Worm (Caenorhabditis elegans) whole organism, L2 larva: ENCODE results near the gene clec-78.

ENCODE experiments used
- C34F6.9 ChIP-seq: fragments of 150-350 bp; optimal IDR thresholded peaks from 2 replicates; lab custom pipeline; 2014; ENCODE audit warnings: missing biosample characterization, missing genetic modification characterization
- F13H6.1 ChIP-seq: sonication (generic microtip); optimal IDR thresholded peaks from 2 replicates; lab custom pipeline; 2016; ENCODE audit warnings: missing genetic modification characterization, missing compliant biosample characterization
- R02D3.7 ChIP-seq: fragments of 150-350 bp; optimal IDR thresholded peaks from 2 replicates; lab custom pipeline; 2014; ENCODE audit warnings: missing biosample characterization, missing genetic modification characterization
- Y55F3AM.14 ChIP-seq: fragments of 200-800 bp; sonication (Bioruptor generic); optimal IDR thresholded peaks from 2 replicates; lab custom pipeline; 2018; ENCODE audit warnings: mild to moderate bottlenecking, missing genetic modification characterization, missing compliant biosample characterization
- ZK546.5 ChIP-seq: sonication (generic microtip); optimal IDR thresholded peaks from 2 replicates; lab custom pipeline; 2017; ENCODE audit warnings: missing biosample characterization, missing genetic modification characterization
- alr-1 ChIP-seq: fragments of 150-350 bp; optimal IDR thresholded peaks from 2 replicates; lab custom pipeline; 2014; ENCODE audit warnings: missing biosample characterization, missing genetic modification characterization
- aly-2 ChIP-seq: fragments of 150-350 bp; optimal IDR thresholded peaks from 2 replicates; lab custom pipeline; 2014; ENCODE audit warnings: missing biosample characterization, missing genetic modification characterization
- ama-1 ChIP-seq: fragments of 150-350 bp; optimal IDR thresholded peaks from 2 replicates; lab custom pipeline; 2018; ENCODE audit warnings: inconsistent platforms
- blmp-1 ChIP-seq: sonication (generic microtip); optimal IDR thresholded peaks from 2 replicates; lab custom pipeline; 2017; ENCODE audit warnings: missing genetic modification characterization, mild to moderate bottlenecking, missing compliant biosample characterization, antibody characterized with exemption, moderate library complexity; ENCODE audit not compliant: insufficient read depth
- ceh-16 ChIP-seq: fragments of 150-350 bp; optimal IDR thresholded peaks from 2 replicates; lab custom pipeline; 2014; ENCODE audit warnings: missing biosample characterization, missing genetic modification characterization
- crh-2 ChIP-seq: sonication (generic microtip); optimal IDR thresholded peaks from 2 replicates; lab custom pipeline; 2017; ENCODE audit warnings: missing biosample characterization, missing genetic modification characterization
- dmd-4 ChIP-seq: sonication (generic microtip); optimal IDR thresholded peaks from 2 replicates; lab custom pipeline; 2017; ENCODE audit warnings: missing biosample characterization, missing genetic modification characterization
- egl-27 ChIP-seq: sonication (generic microtip); optimal IDR thresholded peaks from 3 replicates; lab custom pipeline; 2017; ENCODE audit warnings: missing biosample characterization, missing genetic modification reagents, missing genetic modification characterization
- elt-1 ChIP-seq: fragments of 150-350 bp; optimal IDR thresholded peaks from 2 replicates; lab custom pipeline; 2014; ENCODE audit warnings: missing biosample characterization, missing genetic modification characterization
- elt-3 ChIP-seq: sonication (generic microtip); optimal IDR thresholded peaks from 2 replicates; lab custom pipeline; 2017; ENCODE audit warnings: missing biosample characterization, missing genetic modification characterization
- fos-1 ChIP-seq: fragments of 150-350 bp; optimal IDR thresholded peaks from 2 replicates; lab custom pipeline; 2014; ENCODE audit warnings: missing biosample characterization, missing genetic modification characterization
- gmeb-1 ChIP-seq: fragments of 150-350 bp; optimal IDR thresholded peaks from 2 replicates; lab custom pipeline; 2014; ENCODE audit warnings: missing biosample characterization, missing genetic modification characterization
- lin-11 ChIP-seq: fragments of 150-350 bp; sonication (generic microtip); optimal IDR thresholded peaks from 2 replicates; lab custom pipeline; 2014; ENCODE audit warnings: missing biosample characterization, missing genetic modification characterization, inconsistent platforms, mixed read lengths
- lin-13 ChIP-seq: fragments of 150-350 bp; optimal IDR thresholded peaks from 2 replicates; lab custom pipeline; 2014; ENCODE audit warnings: missing biosample characterization, missing genetic modification reagents, missing genetic modification characterization
- lin-39 ChIP-seq: fragments of 150-350 bp; optimal IDR thresholded peaks from 2 replicates; lab custom pipeline; 2014; ENCODE audit warnings: missing biosample characterization, missing genetic modification reagents, missing genetic modification characterization
- lsy-2 ChIP-seq, 2 experiments: fragments of 150-350 bp in 1 of 2; sonication (generic microtip) in 1 of 2; optimal IDR thresholded peaks; 2 replicates each; lab custom pipeline; 2014 to 2017; ENCODE audit warnings: missing biosample characterization in 2 of 2, missing genetic modification characterization in 2 of 2
- mab-5 ChIP-seq: fragments of 150-350 bp; optimal IDR thresholded peaks from 2 replicates; lab custom pipeline; 2014; ENCODE audit warnings: missing biosample characterization, missing genetic modification characterization
- mbf-1 ChIP-seq: sonication (generic microtip); optimal IDR thresholded peaks from 2 replicates; lab custom pipeline; 2017; ENCODE audit warnings: missing biosample characterization, missing genetic modification characterization
- nhr-12 ChIP-seq: fragments of 150-350 bp; optimal IDR thresholded peaks from 2 replicates; lab custom pipeline; 2014; ENCODE audit warnings: missing biosample characterization, missing genetic modification characterization
- nhr-129 ChIP-seq: fragments of 150-350 bp; optimal IDR thresholded peaks from 2 replicates; lab custom pipeline; 2014; ENCODE audit warnings: missing biosample characterization, missing genetic modification characterization
- nhr-237 ChIP-seq: fragments of 150-350 bp; optimal IDR thresholded peaks from 2 replicates; lab custom pipeline; 2014; ENCODE audit warnings: missing biosample characterization, missing genetic modification characterization
- nhr-25 ChIP-seq: fragments of 150-350 bp; sonication (generic microtip); optimal IDR thresholded peaks from 3 replicates; lab custom pipeline; 2014; ENCODE audit warnings: missing biosample characterization, missing genetic modification characterization
- nhr-6 ChIP-seq: fragments of 150-350 bp; optimal IDR thresholded peaks from 2 replicates; lab custom pipeline; 2014; ENCODE audit warnings: missing biosample characterization, missing genetic modification characterization
- nhr-77 ChIP-seq: fragments of 150-350 bp; optimal IDR thresholded peaks from 2 replicates; lab custom pipeline; 2014; ENCODE audit warnings: missing biosample characterization, missing genetic modification characterization
- peb-1 ChIP-seq: fragments of 150-350 bp; optimal IDR thresholded peaks from 2 replicates; lab custom pipeline; 2014; ENCODE audit warnings: missing biosample characterization, missing genetic modification characterization
- sem-4 ChIP-seq: fragments of 150-350 bp; optimal IDR thresholded peaks from 2 replicates; lab custom pipeline; 2014; ENCODE audit warnings: missing biosample characterization, missing genetic modification reagents, missing genetic modification characterization
- skn-1 ChIP-seq: sonication (generic microtip); optimal IDR thresholded peaks from 2 replicates; lab custom pipeline; 2017; ENCODE audit warnings: missing biosample characterization, missing genetic modification characterization
- sma-3 ChIP-seq: sonication (generic microtip); optimal IDR thresholded peaks from 2 replicates; lab custom pipeline; 2016; ENCODE audit warnings: missing genetic modification reagents, missing genetic modification characterization, missing compliant biosample characterization
- sma-9 ChIP-seq, 2 experiments: fragments of 150-350 bp in 1 of 2; sonication (generic microtip) in 1 of 2; optimal IDR thresholded peaks; 2 replicates each; lab custom pipeline; 2014 to 2016; ENCODE audit warnings: missing genetic modification characterization in 2 of 2, mild to moderate bottlenecking in 1 of 2, missing biosample characterization in 1 of 2, missing compliant biosample characterization in 1 of 2, missing genetic modification reagents in 1 of 2, moderate library complexity in 1 of 2
- snpc-4 ChIP-seq: fragments of 150-350 bp; optimal IDR thresholded peaks from 2 replicates; lab custom pipeline; 2014; ENCODE audit warnings: missing biosample characterization, missing genetic modification characterization
- unc-39 ChIP-seq: fragments of 150-350 bp; optimal IDR thresholded peaks from 2 replicates; lab custom pipeline; 2014; ENCODE audit warnings: missing biosample characterization, missing genetic modification characterization
- unc-55 ChIP-seq: fragments of 150-350 bp; sonication (generic microtip); optimal IDR thresholded peaks from 3 replicates; lab custom pipeline; 2014; ENCODE audit warnings: missing biosample characterization, missing genetic modification reagents, missing genetic modification characterization
- unc-62 ChIP-seq: fragments of 150-350 bp; optimal IDR thresholded peaks from 2 replicates; lab custom pipeline; 2014; ENCODE audit warnings: missing biosample characterization, missing genetic modification reagents, missing genetic modification characterization
- ztf-4 ChIP-seq: fragments of 150-350 bp; optimal IDR thresholded peaks from 2 replicates; lab custom pipeline; 2014; ENCODE audit warnings: missing biosample characterization, missing genetic modification characterization

clec-78 gene

DNA sequence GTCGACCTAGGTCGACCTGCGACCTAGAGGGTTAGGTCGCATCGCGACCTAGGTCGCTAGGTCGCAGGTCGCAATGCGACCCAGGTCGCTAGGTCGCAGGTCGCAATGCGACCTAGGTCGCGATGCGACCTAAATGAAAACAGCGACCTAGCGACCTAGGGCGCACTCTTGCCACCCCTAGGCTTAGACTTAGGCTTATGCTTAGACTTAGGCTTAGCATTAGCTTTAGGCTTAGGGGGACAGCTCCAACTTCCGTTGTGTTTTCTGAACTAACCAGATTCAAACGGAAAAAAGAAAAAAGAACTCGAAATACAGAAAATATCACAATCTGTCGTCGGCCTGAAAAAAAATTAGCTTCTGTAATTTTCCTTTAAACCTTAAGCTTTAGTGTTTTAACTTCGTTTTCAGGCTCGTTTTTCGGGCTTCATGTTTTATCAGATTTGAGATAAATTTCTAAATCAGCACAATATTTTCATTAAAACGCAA, 25.5 kb downstream of the clec-78 start:
- TF ChIP-seq unc-55 (GFP tag; lab: Kevin White, UChicago), result peak; percentile 5
- TF ChIP-seq R02D3.7, result no peak
- TF ChIP-seq lin-13 (GFP tag; lab: Kevin White, UChicago), result no peak
- no peak for TF ChIP-seq nhr-12 (tag; lab: Kevin White, UChicago)
- TF ChIP-seq nhr-25 (tag; lab: Kevin White, UChicago), result peak; percentile 14
- TF ChIP-seq, all 48 proteins: peak for 2

ce11 chrIV:4015660-4016059, 26.8 kb downstream of the clec-78 start:
- TF ChIP-seq F13H6.1 (tag; lab: Kevin White, UChicago), result no peak
- no peak for TF ChIP-seq aly-2 (tag; lab: Kevin White, UChicago)
- no peak for TF ChIP-seq C34F6.9 (tag; lab: Kevin White, UChicago)
- no peak for TF ChIP-seq unc-55 (GFP tag; lab: Kevin White, UChicago)
- no peak for TF ChIP-seq sma-3 (GFP tag; lab: Kevin White, UChicago)
- no peak for TF ChIP-seq crh-2 (tag; lab: Kevin White, UChicago)
- no peak for TF ChIP-seq nhr-6 (tag; lab: Kevin White, UChicago)
- no peak for TF ChIP-seq egl-27 (tag; lab: Kevin White, UChicago)
- no peak for TF ChIP-seq gmeb-1
- TF ChIP-seq elt-1 (tag; lab: Kevin White, UChicago), result no peak
- TF ChIP-seq nhr-129 (tag; lab: Kevin White, UChicago), result no peak
- TF ChIP-seq sem-4 (tag; lab: Kevin White, UChicago), result no peak
- no peak for TF ChIP-seq nhr-77 (tag; lab: Kevin White, UChicago)
- TF ChIP-seq dmd-4 (tag; lab: Kevin White, UChicago), result no peak
- TF ChIP-seq peb-1 (tag; lab: Kevin White, UChicago), result no peak
- TF ChIP-seq nhr-237 (tag; lab: Kevin White, UChicago), result no peak

DNA sequence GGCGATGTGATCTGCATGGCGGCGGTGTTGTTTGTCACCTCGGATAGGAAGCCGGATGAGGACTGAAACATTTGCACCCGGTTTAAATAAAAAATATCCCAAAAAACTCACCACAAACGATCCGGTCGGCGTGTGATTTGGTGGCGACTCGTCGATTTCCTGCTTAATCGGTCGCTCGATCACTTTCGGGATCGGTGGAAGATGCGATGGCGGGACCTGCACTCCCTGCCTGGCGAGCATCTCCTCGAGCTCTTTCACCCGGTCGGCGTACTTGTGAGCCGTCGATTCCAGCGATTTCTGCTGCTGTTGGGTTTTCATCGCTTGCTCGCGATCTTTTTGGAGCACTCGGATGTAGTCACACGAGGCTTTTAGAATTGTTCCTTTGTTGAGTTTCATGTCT, 27.8 kb downstream of the clec-78 start:
- TF ChIP-seq ztf-4 (tag; lab: Kevin White, UChicago) (no peak), snpc-4 (no peak), fos-1 (tag; lab: Kevin White, UChicago) (no peak), peb-1 (tag; lab: Kevin White, UChicago) (no peak), ama-1 (no peak)

DNA sequence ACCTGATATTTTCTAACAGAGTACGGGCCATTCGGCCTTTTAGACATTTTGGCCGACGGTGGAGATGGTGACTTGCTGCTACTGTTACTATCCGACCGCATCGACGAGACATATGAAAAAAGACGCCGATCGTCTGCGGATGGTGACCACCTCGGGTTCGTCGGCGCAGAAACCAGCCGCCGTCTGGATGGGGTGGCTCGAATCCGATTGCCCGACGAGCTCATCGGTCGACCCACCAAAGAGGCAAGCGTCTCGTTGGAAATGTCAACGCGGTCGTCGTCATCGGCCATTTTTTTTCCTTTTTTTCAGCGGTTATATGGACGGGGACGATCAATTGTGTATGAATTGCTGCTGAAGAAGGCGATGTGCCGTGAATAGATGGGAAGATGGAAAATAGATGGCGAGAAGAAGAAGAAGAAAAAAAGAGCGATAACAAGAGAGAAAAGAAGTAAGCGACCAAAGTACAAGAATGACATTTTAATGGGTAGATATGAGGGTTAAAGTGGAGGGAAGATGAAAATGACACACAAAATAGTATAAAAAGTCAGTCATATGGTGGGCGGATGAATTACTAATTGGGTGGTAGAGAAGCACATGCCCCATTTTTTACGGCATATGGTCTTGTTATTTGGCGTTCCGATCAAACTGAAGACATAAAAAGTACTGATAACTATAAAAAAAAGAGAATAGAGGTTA, 29.9 kb downstream of the clec-78 start:
- peak; percentile 14 for TF ChIP-seq sma-9 (GFP tag; optimal IDR thresholded peaks at IDR 0.05; lab: Kevin White, UChicago)
- TF ChIP-seq sma-9 (tag; optimal IDR thresholded peaks at IDR 0.05; lab: Kevin White, UChicago), result no peak
- TF ChIP-seq blmp-1 (tag; lab: Kevin White, UChicago), result peak; percentile 5
- TF ChIP-seq C34F6.9 (tag; lab: Kevin White, UChicago), result no peak
- TF ChIP-seq mab-5 (tag; lab: Kevin White, UChicago), result no peak
- TF ChIP-seq nhr-77 (tag; lab: Kevin White, UChicago), result no peak
- no peak for TF ChIP-seq lin-11 (tag; lab: Kevin White, UChicago)
- TF ChIP-seq ceh-16 (tag; lab: Kevin White, UChicago), result no peak
- peak in 1 of 2 experiments; percentile 1 for TF ChIP-seq lsy-2 (tag; optimal IDR thresholded peaks at IDR 0.05; lab: Kevin White, UChicago)
- TF ChIP-seq, all 48 proteins: peak for 3

DNA sequence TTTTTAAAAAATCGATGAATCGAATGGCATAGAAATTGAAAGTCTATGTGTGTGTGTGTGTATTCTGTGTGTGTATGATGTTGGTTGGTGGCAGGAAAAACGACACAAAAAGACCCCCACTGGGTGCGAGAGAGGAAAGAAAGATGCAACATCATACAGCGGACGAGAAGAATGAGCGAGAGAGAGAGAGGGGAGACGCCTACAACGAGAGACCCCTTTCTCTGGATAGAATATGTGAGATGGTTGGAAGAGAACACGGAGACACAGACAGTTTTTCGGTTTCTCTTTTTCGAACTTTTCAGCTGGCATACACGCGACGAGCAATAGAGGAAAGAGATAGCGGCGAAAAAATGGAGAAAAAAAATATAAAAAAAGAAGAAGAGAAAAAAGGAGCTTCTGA, 30.9 kb downstream of the clec-78 start:
- TF ChIP-seq ceh-16 (tag; lab: Kevin White, UChicago) (no peak), blmp-1 (tag; lab: Kevin White, UChicago) (peak; percentile 81), peb-1 (tag; lab: Kevin White, UChicago) (no peak), snpc-4 (peak; percentile 21), sma-9 (GFP tag; optimal IDR thresholded peaks at IDR 0.05; lab: Kevin White, UChicago) (peak; percentile 87), sma-9 (tag; optimal IDR thresholded peaks at IDR 0.05; lab: Kevin White, UChicago) (no peak), elt-1 (tag; lab: Kevin White, UChicago) (no peak), mab-5 (tag; lab: Kevin White, UChicago) (peak; percentile 69), unc-39 (tag; lab: Kevin White, UChicago) (no peak), ama-1 (no peak), nhr-25 (tag; lab: Kevin White, UChicago) (peak; percentile 25), crh-2 (tag; lab: Kevin White, UChicago) (peak; percentile 61), fos-1 (tag; lab: Kevin White, UChicago) (peak; percentile 68), nhr-6 (tag; lab: Kevin White, UChicago) (peak; percentile 52), alr-1 (no peak), skn-1 (tag; lab: Kevin White, UChicago) (no peak), unc-55 (GFP tag; lab: Kevin White, UChicago) (peak; percentile 85), egl-27 (tag; lab: Kevin White, UChicago) (peak; percentile 62), lin-39 (tag; lab: Kevin White, UChicago) (no peak), elt-3 (tag; lab: Kevin White, UChicago) (no peak), nhr-77 (tag; lab: Kevin White, UChicago) (no peak), nhr-129 (tag; lab: Kevin White, UChicago) (peak; percentile 92), nhr-237 (tag; lab: Kevin White, UChicago) (no peak), nhr-12 (tag; lab: Kevin White, UChicago) (no peak), lin-13 (GFP tag; lab: Kevin White, UChicago) (peak; percentile 21), Y55F3AM.14 (GFP tag; lab: Kevin White, UChicago) (peak; percentile 41), lin-11 (tag; lab: Kevin White, UChicago) (peak; percentile 40), aly-2 (tag; lab: Kevin White, UChicago) (no peak), unc-62 (GFP tag; lab: Kevin White, UChicago) (no peak), ZK546.5 (tag; lab: Kevin White, UChicago) (no peak), mbf-1 (no peak), F13H6.1 (tag; lab: Kevin White, UChicago) (peak; percentile 90), sem-4 (tag; lab: Kevin White, UChicago) (peak; percentile 63)
